Fruit fly (Drosophila melanogaster) whole organism, adult: ENCODE measurements around the gene ZAP3.

Source experiments
- CG11617 ChIP-seq: fragments of 200-800 bp; sonication (Bioruptor generic); optimal IDR thresholded peaks from 2 replicates; lab custom pipeline; 2017; ENCODE audit warnings: mild to moderate bottlenecking, missing biosample characterization, missing genetic modification reagents, missing genetic modification characterization
- CG12768 ChIP-seq: fragments of 200-800 bp; sonication (Bioruptor generic); optimal IDR thresholded peaks from 2 replicates; lab custom pipeline; 2017; ENCODE audit warnings: missing biosample characterization, missing genetic modification characterization, mild to moderate bottlenecking, moderate library complexity, missing genetic modification reagents
- CG14711 ChIP-seq: fragments of 200-800 bp; sonication (Bioruptor generic); optimal IDR thresholded peaks from 2 replicates; lab custom pipeline; 2018; ENCODE audit warnings: missing biosample characterization, mild to moderate bottlenecking, missing genetic modification characterization, moderate library complexity
- CG1620 ChIP-seq: fragments of 200-800 bp; sonication (Bioruptor generic); optimal IDR thresholded peaks from 2 replicates; lab custom pipeline; 2016; ENCODE audit warnings: missing biosample characterization, missing genetic modification characterization
- CG33017 ChIP-seq: fragments of 200-800 bp; sonication (Bioruptor generic); optimal IDR thresholded peaks from 2 replicates; lab custom pipeline; 2018; ENCODE audit warnings: missing biosample characterization, mild to moderate bottlenecking, missing genetic modification characterization, moderate library complexity
- CG5204 ChIP-seq: fragments of 200-800 bp; sonication (Bioruptor generic); optimal IDR thresholded peaks from 2 replicates; lab custom pipeline; 2016; ENCODE audit warnings: missing biosample characterization, missing genetic modification characterization
- CG7045 ChIP-seq: fragments of 200-800 bp; sonication (Bioruptor generic); optimal IDR thresholded peaks from 2 replicates; lab custom pipeline; 2017; ENCODE audit warnings: missing biosample characterization, mild to moderate bottlenecking, missing genetic modification characterization
- CG7101 ChIP-seq: fragments of 200-800 bp; sonication (Bioruptor generic); optimal IDR thresholded peaks from 2 replicates; lab custom pipeline; 2018; ENCODE audit warnings: missing biosample characterization, mild to moderate bottlenecking, missing genetic modification characterization, moderate library complexity
- Clk ChIP-seq: fragments of 200-800 bp; sonication (Bioruptor generic); optimal IDR thresholded peaks from 2 replicates; lab custom pipeline; 2017; ENCODE audit warnings: missing biosample characterization, missing genetic modification characterization
- Crg-1 ChIP-seq: fragments of 200-800 bp; sonication (Bioruptor generic); optimal IDR thresholded peaks from 2 replicates; lab custom pipeline; 2016; ENCODE audit warnings: missing biosample characterization, missing genetic modification characterization
- Hr96 ChIP-seq: fragments of 200-800 bp; sonication (Bioruptor generic); optimal IDR thresholded peaks from 2 replicates; lab custom pipeline; 2016; ENCODE audit warnings: missing biosample characterization, missing genetic modification characterization
- Mnt ChIP-seq: fragments of 200-800 bp; sonication (Bioruptor generic); optimal IDR thresholded peaks from 2 replicates; lab custom pipeline; 2016; ENCODE audit warnings: missing biosample characterization, mild to moderate bottlenecking, missing genetic modification characterization
- bab1 ChIP-seq: fragments of 200-800 bp; sonication (Bioruptor generic); optimal IDR thresholded peaks from 3 replicates; lab custom pipeline; 2019; ENCODE audit warnings: missing biosample characterization, mild to moderate bottlenecking, missing genetic modification characterization, moderate library complexity
- cic ChIP-seq: fragments of 200-800 bp; sonication (Bioruptor generic); optimal IDR thresholded peaks from 2 replicates; lab custom pipeline; 2017; ENCODE audit warnings: missing biosample characterization, mild to moderate bottlenecking, missing genetic modification characterization, moderate library complexity
- cnc ChIP-seq, 2 experiments: fragments of >200 bp; optimal IDR thresholded peaks; 2 replicates each; lab custom pipeline; 2017
- kay ChIP-seq: fragments of 200-800 bp; sonication (Bioruptor generic); peaks from one replicate; lab custom pipeline; 2016; ENCODE audit warnings: missing biosample characterization, missing genetic modification characterization, borderline replicate concordance
- ovo ChIP-seq: fragments of 200-800 bp; sonication (Bioruptor generic); optimal IDR thresholded peaks from 2 replicates; lab custom pipeline; 2016; ENCODE audit warnings: missing biosample characterization, missing genetic modification characterization
- pad ChIP-seq: fragments of 200-800 bp; sonication (Bioruptor generic); optimal IDR thresholded peaks from 3 replicates; lab custom pipeline; 2017; ENCODE audit warnings: missing biosample characterization, missing genetic modification characterization, mild to moderate bottlenecking, moderate library complexity, missing genetic modification reagents
- tj ChIP-seq: fragments of 200-800 bp; sonication (Bioruptor generic); optimal IDR thresholded peaks from 3 replicates; lab custom pipeline; 2017; ENCODE audit warnings: missing biosample characterization, mild to moderate bottlenecking, missing genetic modification characterization, moderate library complexity
- toe ChIP-seq: fragments of 200-800 bp; sonication (Bioruptor generic); optimal IDR thresholded peaks from 2 replicates; lab custom pipeline; 2016; ENCODE audit warnings: missing biosample characterization, missing genetic modification characterization

Gene ZAP3

dm6 chrX:10088023-10088913 is 6.0 kb upstream of the ZAP3 start:
- TF ChIP-seq CG7101 (tag; lab: Kevin White, UChicago) (peak; percentile 7), ovo (GFP tag; lab: Kevin White, UChicago) (no peak), bab1 (GFP tag; lab: Kevin White, UChicago) (peak; percentile 13), CG14711 (tag; lab: Kevin White, UChicago) (peak; percentile 14), tj (GFP tag; lab: Kevin White, UChicago) (peak; percentile 67), CG1620 (peak; percentile 16), cnc (optimal IDR thresholded peaks at IDR 0.05; lab: Kevin White, UChicago) (no peak), pad (GFP tag; lab: Kevin White, UChicago) (no peak)

- no peak for TF ChIP-seq Clk (GFP tag; lab: Kevin White, UChicago)
- peak; percentile 18 for TF ChIP-seq CG7101 (tag; lab: Kevin White, UChicago)
- TF ChIP-seq tj (GFP tag; lab: Kevin White, UChicago), result peak; percentile 44
- peak; percentile 29 for TF ChIP-seq toe (GFP tag; lab: Kevin White, UChicago)
- TF ChIP-seq CG1620, result peak; percentile 52
- TF ChIP-seq CG12768 (GFP tag; lab: Kevin White, UChicago), result no peak
- TF ChIP-seq bab1 (GFP tag; lab: Kevin White, UChicago), result peak; percentile 39
- TF ChIP-seq CG33017 (tag; lab: Kevin White, UChicago), result no peak
- no peak for TF ChIP-seq CG7045
- TF ChIP-seq CG14711 (tag; lab: Kevin White, UChicago), result peak; percentile 23
- TF ChIP-seq CG11617 (GFP tag; lab: Kevin White, UChicago), result no peak
- TF ChIP-seq Hr96 (GFP tag; lab: Kevin White, UChicago), result no peak
- TF ChIP-seq ovo (GFP tag; lab: Kevin White, UChicago), result peak; percentile 79
- no peak for TF ChIP-seq cic (GFP tag; lab: Kevin White, UChicago)
- no peak for TF ChIP-seq kay
- no peak for TF ChIP-seq Crg-1 (GFP tag; lab: Kevin White, UChicago)
- no peak for TF ChIP-seq CG5204 (GFP tag; lab: Kevin White, UChicago)
- TF ChIP-seq Mnt (GFP tag; lab: Kevin White, UChicago), result peak; percentile 36
These were observed 4.0 kb upstream of the ZAP3 start, which contains the start of the genes Naxe and RhoU for dm6 chrX:10086095-10086888. TSS of gene Naxe (minus strand) at chrX:10086171. TSS of gene RhoU (plus strand) at chrX:10086527.

DNA sequence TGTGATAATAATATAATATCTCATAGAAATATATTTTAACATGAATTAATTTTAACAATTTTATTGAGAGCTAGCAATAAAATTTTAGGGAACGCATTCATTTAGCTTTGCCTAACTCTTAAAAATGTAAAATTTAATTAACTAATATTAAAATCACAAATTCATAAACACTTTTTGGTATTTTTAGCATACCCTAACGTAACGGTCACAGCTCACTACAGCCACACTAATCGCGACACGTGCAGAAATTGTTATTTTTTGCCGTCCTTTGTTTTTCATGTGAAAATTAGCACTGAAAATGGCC is 610 bp upstream of the ZAP3 start, which contains the start of gene CG2972:
CG2972 (plus strand) TSS at position 205 of the 304 bp plus-strand sequence.
- peak; percentile 72 for TF ChIP-seq Mnt (GFP tag; lab: Kevin White, UChicago)
- TF ChIP-seq CG14711 (tag; lab: Kevin White, UChicago), result no peak
- TF ChIP-seq CG5204 (GFP tag; lab: Kevin White, UChicago), result no peak

DNA sequence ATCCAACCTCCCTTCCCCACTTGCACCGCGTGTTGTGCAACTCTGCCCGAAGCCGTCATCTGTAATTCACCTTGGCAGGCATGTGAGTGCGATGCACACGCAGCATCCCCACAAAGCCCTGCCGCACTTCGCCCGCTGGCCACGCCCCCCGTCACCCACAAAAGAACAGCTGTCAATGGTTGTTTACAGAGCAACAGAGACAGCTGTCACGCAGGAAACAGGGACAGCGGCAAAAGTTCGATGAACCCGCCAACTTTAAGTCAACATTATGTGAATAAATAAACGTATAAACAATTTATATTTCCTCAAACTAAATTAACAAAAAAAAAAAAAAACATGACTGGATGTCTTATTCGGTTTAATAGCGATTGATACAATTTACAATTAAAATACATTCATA is 10.8 kb downstream of the ZAP3 start:
- TF ChIP-seq CG1620 (no peak), ovo (GFP tag; lab: Kevin White, UChicago) (no peak)

dm6 chrX:10070325-10070931 is 11.9 kb downstream of the ZAP3 start, which contains the start of gene CG15312:
TSS of gene CG15312 (minus strand) at chrX:10070868.
- TF ChIP-seq Crg-1 (GFP tag; lab: Kevin White, UChicago) (no peak), pad (GFP tag; lab: Kevin White, UChicago) (peak; percentile 95), CG5204 (GFP tag; lab: Kevin White, UChicago) (no peak), ovo (GFP tag; lab: Kevin White, UChicago) (peak; percentile 80), Mnt (GFP tag; lab: Kevin White, UChicago) (no peak)

- TF ChIP-seq Mnt (GFP tag; lab: Kevin White, UChicago), result no peak
- no peak for TF ChIP-seq toe (GFP tag; lab: Kevin White, UChicago)
- no peak for TF ChIP-seq CG7045
- no peak for TF ChIP-seq kay
- no peak for TF ChIP-seq cic (GFP tag; lab: Kevin White, UChicago)
- TF ChIP-seq tj (GFP tag; lab: Kevin White, UChicago), result no peak
- TF ChIP-seq Clk (GFP tag; lab: Kevin White, UChicago), result no peak
- TF ChIP-seq CG12768 (GFP tag; lab: Kevin White, UChicago), result no peak
- no peak for TF ChIP-seq CG5204 (GFP tag; lab: Kevin White, UChicago)
- TF ChIP-seq Crg-1 (GFP tag; lab: Kevin White, UChicago), result no peak
- TF ChIP-seq cnc (optimal IDR thresholded peaks at IDR 0.05; lab: Kevin White, UChicago), result no peak
- TF ChIP-seq ovo (GFP tag; lab: Kevin White, UChicago), result no peak
- TF ChIP-seq CG1620, result no peak
- TF ChIP-seq CG33017 (tag; lab: Kevin White, UChicago), result no peak
- no peak for TF ChIP-seq Hr96 (GFP tag; lab: Kevin White, UChicago)
- no peak for TF ChIP-seq CG7101 (tag; lab: Kevin White, UChicago)
These were observed 14.8 kb downstream of the ZAP3 start for dm6 chrX:10067528-10067927.
